Fruit fly (Drosophila melanogaster) whole organism, embryonic: Measurements from ENCODE around the gene Myo31DF.

Source experiments
- lmd ChIP-seq: fragments of 200-800 bp; sonication (Bioruptor generic); IDR thresholded peaks from 2 replicates; pipeline ENCODE4 v1.3.6; 2022; ENCODE audit warnings: missing biosample characterization, missing genetic modification characterization
- otp ChIP-seq: fragments of 200-800 bp; sonication (Bioruptor generic); IDR thresholded peaks from 3 replicates; pipeline ENCODE4, ENCODE4 v1.3.6; 2022; ENCODE audit warnings: missing biosample characterization, missing genetic modification characterization
- slou ChIP-seq: fragments of 200-800 bp; sonication (Bioruptor generic); optimal IDR thresholded peaks from 3 replicates; lab custom pipeline; 2016; ENCODE audit warnings: missing biosample characterization, missing genetic modification characterization

DNA sequence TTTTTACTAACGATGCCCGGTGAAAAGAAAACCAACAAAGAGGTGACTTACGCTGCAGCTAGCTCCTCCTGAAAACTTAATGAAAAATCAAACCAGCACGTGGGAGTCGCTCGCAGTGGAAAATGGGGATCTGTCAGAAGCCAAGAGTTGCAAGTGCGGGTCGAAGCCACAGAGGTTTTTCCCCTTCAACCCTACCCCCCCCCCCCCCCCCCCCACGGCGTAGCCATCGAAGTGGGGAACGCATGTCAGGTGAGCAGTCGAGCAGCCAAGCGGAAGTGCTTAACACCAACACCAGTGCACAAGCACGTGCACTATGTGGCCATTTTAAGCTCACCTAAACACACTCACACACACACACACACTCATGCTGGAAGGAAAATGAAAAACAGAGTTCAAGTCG is 32.8 kb upstream of the Myo31DF start:
- TF ChIP-seq lmd, result no peak
- TF ChIP-seq otp (GFP tag; lab: Robert Waterston, UW), result no peak
- TF ChIP-seq slou, result no peak
